Worm (Caenorhabditis elegans) whole organism, late embryonic: ENCODE results near the gene sup-9.

ENCODE experiments used
- F13H6.1 ChIP-seq: sonication (generic microtip); optimal IDR thresholded peaks from 2 replicates; lab custom pipeline; 2016; ENCODE audit warnings: missing genetic modification characterization, missing compliant biosample characterization
- ama-1 ChIP-seq: fragments of 150-350 bp; optimal IDR thresholded peaks from 2 replicates; lab custom pipeline; 2014
- ceh-48 ChIP-seq: sonication (generic microtip); optimal IDR thresholded peaks from 2 replicates; lab custom pipeline; 2016; ENCODE audit warnings: missing genetic modification characterization, inconsistent platforms, missing compliant biosample characterization
- ceh-6 ChIP-seq: fragments of 200-800 bp; sonication (Bioruptor generic); optimal IDR thresholded peaks from 2 replicates; lab custom pipeline; 2018; ENCODE audit warnings: mild to moderate bottlenecking, missing genetic modification characterization, missing compliant biosample characterization
- hlh-15 ChIP-seq: sonication (generic microtip); optimal IDR thresholded peaks from 2 replicates; lab custom pipeline; 2016; ENCODE audit warnings: missing genetic modification characterization, missing compliant biosample characterization
- hlh-30 ChIP-seq: sonication (generic microtip); optimal IDR thresholded peaks from 2 replicates; lab custom pipeline; 2017; ENCODE audit warnings: antibody characterized with exemption, missing genetic modification characterization, missing compliant biosample characterization; ENCODE audit not compliant: insufficient read depth
- nhr-11 ChIP-seq: fragments of 150-350 bp; optimal IDR thresholded peaks from 2 replicates; lab custom pipeline; 2014; ENCODE audit warnings: missing biosample characterization, missing genetic modification characterization
- pha-2 ChIP-seq: sonication (generic microtip); optimal IDR thresholded peaks from 2 replicates; lab custom pipeline; 2017; ENCODE audit warnings: mild to moderate bottlenecking, missing genetic modification characterization, missing compliant biosample characterization
- pha-4 ChIP-seq: fragments of 150-350 bp; optimal IDR thresholded peaks from 2 replicates; lab custom pipeline; 2018; ENCODE audit warnings: missing biosample characterization, missing genetic modification reagents, missing genetic modification characterization
- tbx-2 ChIP-seq: sonication (generic microtip); optimal IDR thresholded peaks from 2 replicates; lab custom pipeline; 2016; ENCODE audit warnings: missing genetic modification characterization, missing compliant biosample characterization
- ztf-16 ChIP-seq: sonication (generic microtip); optimal IDR thresholded peaks from 2 replicates; lab custom pipeline; 2017; ENCODE audit warnings: missing genetic modification characterization, missing compliant biosample characterization

ce11 chrII:2700229-2700628 is 13.4 kb upstream of the sup-9 start, which contains the start of gene sri-61:
- TF ChIP-seq hlh-30 (no peak), tbx-2 (no peak), ztf-16 (tag; lab: Kevin White, UChicago) (no peak), ama-1 (no peak), nhr-11 (tag; lab: Kevin White, UChicago) (no peak), ceh-48 (tag; lab: Kevin White, UChicago) (no peak), pha-2 (tag; lab: Kevin White, UChicago) (no peak), pha-4 (no peak), F13H6.1 (tag; lab: Kevin White, UChicago) (no peak), hlh-15 (tag; lab: Kevin White, UChicago) (no peak), ceh-6 (GFP tag; lab: Kevin White, UChicago) (no peak)
